Fruit fly (Drosophila melanogaster): Measurements from ENCODE around the gene CG13724.
A peak's percentile ranks its signal among the peaks of the same experiment; 100 is the strongest.

CG13724 gene

dm6 chr3L:17322541-17322940 is at the start of gene CG13724:
Gene CG13724, plus strand, starts transcription at chr3L:17322841.
- TF ChIP-seq CG8478 (optimal IDR thresholded peaks at IDR 0.05) (no peak), CTCF (optimal IDR thresholded peaks at IDR 0.05) (no peak)

dm6 chr3L:17292205-17292604 is 30.4 kb upstream of the CG13724 start:
- TF ChIP-seq CTCF (optimal IDR thresholded peaks at IDR 0.05) (peak; percentile 61 to 66), CG8478 (optimal IDR thresholded peaks at IDR 0.05) (no peak)

dm6 chr3L:17310509-17310908 is 12.1 kb upstream of the CG13724 start:
- TF ChIP-seq CG8478 (optimal IDR thresholded peaks at IDR 0.05) = no peak
- TF ChIP-seq CTCF (optimal IDR thresholded peaks at IDR 0.05) = no peak

- TF ChIP-seq CG8478 (optimal IDR thresholded peaks at IDR 0.05) (no peak), CTCF (optimal IDR thresholded peaks at IDR 0.05) (no peak)
Observed at dm6 chr3L:17316220-17316619, 6.4 kb upstream of the CG13724 start.

dm6 chr3L:17320711-17321110 is 1.9 kb upstream of the CG13724 start, which contains the start of gene ND-24L:
Gene ND-24L, minus strand, starts transcription at chr3L:17320811.
- TF ChIP-seq CG8478 (optimal IDR thresholded peaks at IDR 0.05) = no peak

dm6 chr3L:17325418-17325817 is 2.8 kb downstream of the CG13724 start, which contains the start of gene CG13725:
Gene CG13725, minus strand, starts transcription at chr3L:17325518.
- TF ChIP-seq CTCF (optimal IDR thresholded peaks at IDR 0.05) (no peak), CG8478 (optimal IDR thresholded peaks at IDR 0.05) (no peak)

- TF ChIP-seq CTCF (optimal IDR thresholded peaks at IDR 0.05) = no peak
- TF ChIP-seq CG8478 (optimal IDR thresholded peaks at IDR 0.05) = no peak
Observed at dm6 chr3L:17329069-17329468, 6.4 kb downstream of the CG13724 start, which contains the start of gene Or74a. Gene Or74a, minus strand, starts transcription at chr3L:17329169.

- peak; percentile 29 to 65 for TF ChIP-seq CTCF (optimal IDR thresholded peaks at IDR 0.05)
- TF ChIP-seq CG8478 (optimal IDR thresholded peaks at IDR 0.05) = no peak
Observed at dm6 chr3L:17339122-17339521, 16.5 kb downstream of the CG13724 start, which contains the start of gene CG6479. Gene CG6479, minus strand, starts transcription at chr3L:17339262.

- TF ChIP-seq CG8478 (optimal IDR thresholded peaks at IDR 0.05) (no peak), CTCF (optimal IDR thresholded peaks at IDR 0.05) (no peak)
Observed at dm6 chr3L:17339756-17340155, 17.1 kb downstream of the CG13724 start.

- no peak for TF ChIP-seq CG8478 (optimal IDR thresholded peaks at IDR 0.05)
- no peak for TF ChIP-seq CTCF (optimal IDR thresholded peaks at IDR 0.05)
Observed at dm6 chr3L:17341216-17341615, 18.6 kb downstream of the CG13724 start, which contains the start of gene CG13727. Gene CG13727, minus strand, starts transcription at chr3L:17341316.

- TF ChIP-seq CTCF (optimal IDR thresholded peaks at IDR 0.05) = no peak
- no peak for TF ChIP-seq CG8478 (optimal IDR thresholded peaks at IDR 0.05)
Observed at dm6 chr3L:17344596-17344995, 22.0 kb downstream of the CG13724 start, which contains the start of gene brv2. Gene brv2, minus strand, starts transcription at chr3L:17344696.

- TF ChIP-seq CG8478 (optimal IDR thresholded peaks at IDR 0.05) (no peak), CTCF (optimal IDR thresholded peaks at IDR 0.05) (no peak)
Observed at dm6 chr3L:17346393-17346792, 23.8 kb downstream of the CG13724 start.

dm6 chr3L:17349604-17350003 is 27.0 kb downstream of the CG13724 start, which contains the start of gene Mip:
Gene Mip, minus strand, starts transcription at chr3L:17349666.
- TF ChIP-seq CTCF (optimal IDR thresholded peaks at IDR 0.05) = no peak
- TF ChIP-seq CG8478 (optimal IDR thresholded peaks at IDR 0.05) = no peak

- TF ChIP-seq CTCF (optimal IDR thresholded peaks at IDR 0.05) = no peak
- no peak for TF ChIP-seq CG8478 (optimal IDR thresholded peaks at IDR 0.05)
Observed at dm6 chr3L:17351522-17351921, 28.9 kb downstream of the CG13724 start, which contains the start of gene CG7692. Gene CG7692, plus strand, starts transcription at chr3L:17351822.

- TF ChIP-seq CTCF (optimal IDR thresholded peaks at IDR 0.05) (peak; percentile 54 to 70), CG8478 (optimal IDR thresholded peaks at IDR 0.05) (no peak)
Observed at dm6 chr3L:17352812-17353211, 30.2 kb downstream of the CG13724 start.

dm6 chr3L:17357431-17357830 is 34.8 kb downstream of the CG13724 start:
- TF ChIP-seq CG8478 (optimal IDR thresholded peaks at IDR 0.05) (no peak), CTCF (optimal IDR thresholded peaks at IDR 0.05) (no peak)

- TF ChIP-seq CTCF (optimal IDR thresholded peaks at IDR 0.05) = no peak
- TF ChIP-seq CG8478 (optimal IDR thresholded peaks at IDR 0.05) = no peak
Observed at dm6 chr3L:17358490-17358889, 35.8 kb downstream of the CG13724 start.
